Fruit fly (Drosophila melanogaster) whole organism, embryonic: ENCODE results near the gene CG33514.

ENCODE experiments used
- CG14965 ChIP-seq: fragments of 200-800 bp; sonication (Bioruptor generic); optimal IDR thresholded peaks from 2 replicates; lab custom pipeline; 2016; ENCODE audit warnings: missing biosample characterization, missing genetic modification characterization, borderline replicate concordance
- CG15073 ChIP-seq: fragments of 200-800 bp; sonication (Bioruptor generic); optimal IDR thresholded peaks from 2 replicates; lab custom pipeline; 2016; ENCODE audit warnings: missing biosample characterization, missing genetic modification characterization
- CG15601 ChIP-seq: fragments of 200-800 bp; sonication (Bioruptor generic); optimal IDR thresholded peaks from 3 replicates; lab custom pipeline; 2019; ENCODE audit warnings: missing biosample characterization, mild to moderate bottlenecking, missing genetic modification characterization, moderate library complexity
- CG1603 ChIP-seq: fragments of 200-800 bp; sonication (Bioruptor generic); optimal IDR thresholded peaks from 2 replicates; lab custom pipeline; 2019; ENCODE audit warnings: missing biosample characterization, mild to moderate bottlenecking, missing genetic modification characterization, moderate library complexity
- CG17612 ChIP-seq: fragments of 200-800 bp; sonication (Bioruptor generic); IDR thresholded peaks from 2 replicates; pipeline ENCODE4 v1.3.6; 2022; ENCODE audit warnings: missing biosample characterization, missing genetic modification characterization
- CG17912 ChIP-seq: fragments of 200-800 bp; sonication (Bioruptor generic); optimal IDR thresholded peaks from 2 replicates; lab custom pipeline; 2018; ENCODE audit warnings: missing biosample characterization, mild to moderate bottlenecking, missing genetic modification characterization
- CG18619 ChIP-seq: fragments of 200-800 bp; sonication (Bioruptor generic); optimal IDR thresholded peaks from 3 replicates; lab custom pipeline; 2017; ENCODE audit warnings: missing biosample characterization, mild to moderate bottlenecking, missing genetic modification characterization
- CG2116 ChIP-seq: fragments of 200-800 bp; sonication (Bioruptor generic); optimal IDR thresholded peaks from 3 replicates; lab custom pipeline; 2018; ENCODE audit warnings: missing biosample characterization, mild to moderate bottlenecking, missing genetic modification characterization
- CG3163 ChIP-seq: fragments of 200-800 bp; sonication (Bioruptor generic); optimal IDR thresholded peaks from 3 replicates; lab custom pipeline; 2016; ENCODE audit warnings: missing biosample characterization, missing genetic modification characterization
- CG33213 ChIP-seq: fragments of 200-800 bp; sonication (Bioruptor generic); optimal IDR thresholded peaks from 3 replicates; lab custom pipeline; 2016; ENCODE audit warnings: missing biosample characterization, missing genetic modification characterization
- CG3995 ChIP-seq: fragments of 200-800 bp; sonication (Bioruptor generic); optimal IDR thresholded peaks from 3 replicates; lab custom pipeline; 2016; ENCODE audit warnings: missing biosample characterization, missing genetic modification characterization
- CG4707 ChIP-seq: fragments of 200-800 bp; sonication (Bioruptor generic); optimal IDR thresholded peaks from 2 replicates; lab custom pipeline; 2018; ENCODE audit warnings: missing biosample characterization, mild to moderate bottlenecking, missing genetic modification characterization, moderate library complexity
- CG6654 ChIP-seq: fragments of 200-800 bp; sonication (Bioruptor generic); optimal IDR thresholded peaks from 2 replicates; lab custom pipeline; 2017; ENCODE audit warnings: missing biosample characterization, mild to moderate bottlenecking, missing genetic modification characterization
- CG6689 ChIP-seq: fragments of 200-800 bp; sonication (Bioruptor generic); IDR thresholded peaks from 2 replicates; pipeline ENCODE4 v1.3.6; 2022; ENCODE audit warnings: missing biosample characterization, missing genetic modification characterization
- CG7839 ChIP-seq: fragments of 200-800 bp; sonication (Bioruptor generic); optimal IDR thresholded peaks from 3 replicates; lab custom pipeline; 2018; ENCODE audit warnings: missing biosample characterization, mild to moderate bottlenecking, missing genetic modification characterization, moderate library complexity
- Camta ChIP-seq: fragments of 200-800 bp; sonication (Bioruptor generic); optimal IDR thresholded peaks from 2 replicates; lab custom pipeline; 2016; ENCODE audit warnings: missing biosample characterization, missing genetic modification characterization
- Dbx ChIP-seq: fragments of 200-800 bp; sonication (Bioruptor generic); IDR thresholded peaks from 3 replicates; pipeline ENCODE4 v1.3.6; 2022; ENCODE audit warnings: missing biosample characterization, missing genetic modification characterization
- Deaf1 ChIP-seq: fragments of 200-800 bp; optimal IDR thresholded peaks from 3 replicates; lab custom pipeline; 2019; ENCODE audit warnings: missing biosample characterization, mild to moderate bottlenecking, missing genetic modification characterization, moderate library complexity
- Gsc ChIP-seq: fragments of 200-800 bp; sonication (Bioruptor generic); IDR thresholded peaks from 2 replicates; pipeline ENCODE4 v1.3.6; 2022; ENCODE audit warnings: missing biosample characterization, missing genetic modification characterization
- Gug ChIP-seq: fragments of 200-800 bp; sonication (Bioruptor generic); IDR thresholded peaks from 4 replicates; pipeline ENCODE4 v1.3.6; 2022; ENCODE audit warnings: missing biosample characterization, missing genetic modification characterization
- HmgZ ChIP-seq: fragments of 200-800 bp; sonication (Bioruptor generic); optimal IDR thresholded peaks from 2 replicates; lab custom pipeline; 2018; ENCODE audit warnings: missing biosample characterization, mild to moderate bottlenecking, missing genetic modification characterization
- Hr78 ChIP-seq, 2 experiments: fragments of 200-800 bp in 1 of 2; fragments of >200 bp in 1 of 2; sonication (Bioruptor generic) in 1 of 2; optimal IDR thresholded peaks; 2 replicates each; lab custom pipeline; 2017 to 2019; ENCODE audit warnings: missing biosample characterization in 2 of 2, missing genetic modification characterization in 2 of 2, mild to moderate bottlenecking in 1 of 2, moderate library complexity in 1 of 2
- Lim3 ChIP-seq: fragments of 200-800 bp; sonication (Bioruptor generic); IDR thresholded peaks from 2 replicates; pipeline ENCODE4 v1.3.6; 2022; ENCODE audit warnings: missing biosample characterization, missing genetic modification characterization
- Oli ChIP-seq: fragments of 200-800 bp; sonication (Bioruptor generic); optimal IDR thresholded peaks from 2 replicates; lab custom pipeline; 2018; ENCODE audit warnings: missing biosample characterization, mild to moderate bottlenecking, missing genetic modification characterization, moderate library complexity
- ash1 ChIP-seq: fragments of 200-800 bp; sonication (Bioruptor generic); optimal IDR thresholded peaks from 2 replicates; lab custom pipeline; 2018; ENCODE audit warnings: missing biosample characterization, mild to moderate bottlenecking, missing genetic modification characterization
- cato ChIP-seq: fragments of 200-800 bp; sonication (Bioruptor generic); optimal IDR thresholded peaks from 2 replicates; lab custom pipeline; 2016; ENCODE audit warnings: missing biosample characterization, missing genetic modification characterization, borderline replicate concordance
- chm ChIP-seq: fragments of 200-800 bp; sonication (Bioruptor generic); IDR thresholded peaks from 2 replicates; pipeline ENCODE4 v1.3.6; 2022; ENCODE audit warnings: missing biosample characterization, missing genetic modification characterization
- crol ChIP-seq: fragments of 200-800 bp; sonication (Bioruptor generic); IDR thresholded peaks from 2 replicates; pipeline ENCODE4 v1.3.6; 2022; ENCODE audit warnings: missing biosample characterization, missing genetic modification characterization
- crp ChIP-seq, 2 experiments: fragments of 200-800 bp; sonication (Bioruptor generic); optimal IDR thresholded peaks; 2 replicates in 1 of 2; 3 replicates in 1 of 2; lab custom pipeline; 2017; ENCODE audit warnings: missing biosample characterization in 2 of 2, missing genetic modification characterization in 2 of 2, mild to moderate bottlenecking in 1 of 2, moderate library complexity in 1 of 2
- cwo ChIP-seq: fragments of 200-800 bp; sonication (Bioruptor generic); optimal IDR thresholded peaks from 3 replicates; lab custom pipeline; 2017; ENCODE audit warnings: missing biosample characterization, missing genetic modification characterization, mild to moderate bottlenecking, moderate library complexity, missing genetic modification reagents
- danr ChIP-seq: fragments of 200-800 bp; sonication (Bioruptor generic); IDR thresholded peaks from 2 replicates; pipeline ENCODE4 v1.3.6; 2022; ENCODE audit warnings: missing biosample characterization, missing genetic modification characterization
- dmrt11E ChIP-seq: fragments of 200-800 bp; sonication (Bioruptor generic); optimal IDR thresholded peaks from 3 replicates; lab custom pipeline; 2018; ENCODE audit warnings: missing biosample characterization, mild to moderate bottlenecking, missing genetic modification characterization, moderate library complexity
- dmrt99B ChIP-seq: fragments of 200-800 bp; sonication (Bioruptor generic); optimal IDR thresholded peaks from 2 replicates; lab custom pipeline; 2018; ENCODE audit warnings: missing biosample characterization, mild to moderate bottlenecking, missing genetic modification characterization, moderate library complexity
- dpn ChIP-seq, 2 experiments: fragments of 200-800 bp; sonication (Bioruptor generic); optimal IDR thresholded peaks; 3 replicates each; lab custom pipeline; 2016; ENCODE audit warnings: missing biosample characterization in 2 of 2, missing genetic modification characterization in 2 of 2
- dysf ChIP-seq: fragments of 200-800 bp; sonication (Bioruptor generic); IDR thresholded peaks from 3 replicates; pipeline ENCODE4 v1.3.6; 2022; ENCODE audit warnings: missing biosample characterization, missing genetic modification characterization
- gro ChIP-seq: fragments of 200-800 bp; sonication (Bioruptor generic); optimal IDR thresholded peaks from 2 replicates; lab custom pipeline; 2016; ENCODE audit warnings: missing biosample characterization, missing genetic modification characterization
- gsb-n ChIP-seq: fragments of 200-800 bp; sonication (Bioruptor generic); optimal IDR thresholded peaks from 3 replicates; lab custom pipeline; 2018; ENCODE audit warnings: missing biosample characterization, mild to moderate bottlenecking, missing genetic modification characterization
- lilli ChIP-seq: fragments of 200-800 bp; sonication (Bioruptor generic); optimal IDR thresholded peaks from 3 replicates; lab custom pipeline; 2016; ENCODE audit warnings: missing biosample characterization, missing genetic modification characterization
- lola ChIP-seq, 3 experiments: fragments of >200 bp in 2 of 3; fragments of 200-800 bp in 1 of 3; sonication (Bioruptor generic) in 1 of 3; optimal IDR thresholded peaks; 2 replicates each; lab custom pipeline; 2017 to 2019; ENCODE audit warnings: missing biosample characterization in 3 of 3, missing genetic modification characterization in 3 of 3, mild to moderate bottlenecking in 1 of 3, moderate library complexity in 1 of 3
- nmo ChIP-seq: fragments of 200-800 bp; sonication (Bioruptor generic); optimal IDR thresholded peaks from 2 replicates; lab custom pipeline; 2018; ENCODE audit warnings: missing biosample characterization, mild to moderate bottlenecking, missing genetic modification characterization, moderate library complexity
- onecut ChIP-seq: fragments of 200-800 bp; sonication (Bioruptor generic); IDR thresholded peaks from 2 replicates; pipeline ENCODE4 v1.3.6; 2022; ENCODE audit warnings: missing biosample characterization, missing genetic modification characterization
- p53 ChIP-seq: fragments of 200-800 bp; sonication (Bioruptor generic); optimal IDR thresholded peaks from 2 replicates; lab custom pipeline; 2016; ENCODE audit warnings: missing biosample characterization, missing genetic modification characterization
- pb ChIP-seq: fragments of 200-800 bp; sonication (Bioruptor generic); optimal IDR thresholded peaks from 3 replicates; lab custom pipeline; 2016; ENCODE audit warnings: missing biosample characterization, missing genetic modification characterization
- scrt ChIP-seq: fragments of 200-800 bp; sonication (Bioruptor generic); optimal IDR thresholded peaks from 2 replicates; lab custom pipeline; 2018; ENCODE audit warnings: missing biosample characterization, mild to moderate bottlenecking, missing genetic modification characterization, moderate library complexity
- seq ChIP-seq: fragments of 200-800 bp; sonication (Bioruptor generic); IDR thresholded peaks from 2 replicates; pipeline ENCODE4 v1.3.6; 2022; ENCODE audit warnings: missing biosample characterization, missing genetic modification characterization
- sr ChIP-seq: fragments of 200-800 bp; sonication (Bioruptor generic); IDR thresholded peaks from 3 replicates; pipeline ENCODE4 v1.3.6; 2022; ENCODE audit warnings: missing biosample characterization, missing genetic modification characterization
- tap ChIP-seq: fragments of 200-800 bp; optimal IDR thresholded peaks from 3 replicates; lab custom pipeline; 2019; ENCODE audit warnings: missing biosample characterization, mild to moderate bottlenecking, missing genetic modification characterization, moderate library complexity
- wek ChIP-seq: fragments of 200-800 bp; sonication (Bioruptor generic); optimal IDR thresholded peaks from 3 replicates; lab custom pipeline; 2018; ENCODE audit warnings: missing biosample characterization, mild to moderate bottlenecking, missing genetic modification characterization, moderate library complexity
- zfh2 ChIP-seq: fragments of 200-800 bp; sonication (Bioruptor generic); optimal IDR thresholded peaks from 2 replicates; lab custom pipeline; 2016; ENCODE audit warnings: missing biosample characterization, missing genetic modification characterization

The CG33514 gene

DNA sequence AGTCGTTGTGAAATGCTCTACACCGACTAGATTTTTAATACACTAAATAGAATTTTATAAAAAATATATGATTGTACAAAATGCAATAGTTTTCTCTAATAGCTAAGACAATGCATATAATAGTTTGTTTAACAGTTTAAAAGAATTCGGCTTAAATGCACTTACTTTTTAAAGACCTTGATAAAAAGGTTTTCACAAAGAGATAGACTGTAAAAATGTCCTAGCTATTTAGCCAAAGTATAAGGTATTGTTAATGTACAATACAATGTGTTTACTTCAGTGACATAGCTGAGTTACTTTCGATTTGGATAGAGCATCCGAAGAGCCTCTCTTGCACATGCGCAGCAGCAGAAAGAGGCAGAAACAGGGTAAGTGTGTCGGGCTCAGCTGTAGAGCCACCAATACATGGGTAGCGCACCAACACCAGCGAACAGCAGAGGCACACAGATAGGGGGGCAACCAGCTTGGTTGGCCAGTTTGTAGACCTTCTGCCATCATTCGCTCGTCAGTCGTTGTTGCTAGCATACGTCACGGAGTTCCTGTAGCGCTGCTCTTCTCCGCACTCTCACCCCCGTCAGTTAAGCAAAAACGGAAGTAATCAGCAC lies 41.5 kb downstream of the CG33514 start, which contains the start of gene TP53INP (continued):
- TF ChIP-seq CG7839 (tag; lab: Kevin White, UChicago) (peak; percentile 93), p53 (no peak), scrt (GFP tag; lab: Kevin White, UChicago) (peak; percentile 84), dysf (GFP tag; lab: Robert Waterston, UW) (peak; percentile 86), Lim3 (GFP tag; lab: Robert Waterston, UW) (0 out of 2 replicates have a peak, but pooled peaks have one; percentile 40), CG15073 (GFP tag; lab: Kevin White, UChicago) (peak; percentile 53), cwo (peak; percentile 84), CG6689 (peak; percentile 69), Camta (GFP tag; lab: Kevin White, UChicago) (peak; percentile 60), CG17912 (no peak), CG4707 (GFP tag; lab: Kevin White, UChicago) (peak; percentile 63), dmrt99B (tag; lab: Kevin White, UChicago) (peak; percentile 93), CG1603 (peak; percentile 71), zfh2 (GFP tag; lab: Kevin White, UChicago) (peak; percentile 63), pb (peak; percentile 55), CG17612 (GFP tag; lab: Robert Waterston, UW) (no peak), chm (GFP tag; lab: Robert Waterston, UW) (peak; percentile 62), lola (GFP tag; optimal IDR thresholded peaks at IDR 0.05; lab: Kevin White, UChicago) (peak in 1 of 3 experiments; percentile 93), CG14965 (GFP tag; lab: Kevin White, UChicago) (peak; percentile 49), onecut (peak; percentile 66), Gsc (GFP tag; lab: Robert Waterston, UW) (no peak), sr (no peak), gro (GFP tag; lab: Kevin White, UChicago) (peak; percentile 84), Oli (tag; lab: Kevin White, UChicago) (peak; percentile 95), dpn (GFP tag; optimal IDR thresholded peaks at IDR 0.05; lab: Kevin White, UChicago) (peak; percentile 72 to 86), CG15601 (tag; lab: Kevin White, UChicago) (peak; percentile 84), CG2116 (peak; percentile 60), CG3995 (GFP tag; lab: Kevin White, UChicago) (no peak), tap (tag; lab: Kevin White, UChicago) (peak; percentile 68), seq (GFP tag; lab: Robert Waterston, UW) (peak; percentile 74; the same call in 1 of the 2 replicates), crol (GFP tag; lab: Robert Waterston, UW) (0 out of 2 replicates have a peak, but pooled peaks have one; percentile 31), cato (GFP tag; lab: Kevin White, UChicago) (peak; percentile 65), Hr78 (GFP tag; optimal IDR thresholded peaks at IDR 0.05; lab: Kevin White, UChicago) (peak in 1 of 2 experiments; percentile 68), ash1 (peak; percentile 7), lilli (GFP tag; lab: Kevin White, UChicago) (peak; percentile 82), Gug (GFP tag; lab: Robert Waterston, UW) (no peak; the same call in 2 of the 4 replicates), dmrt11E (tag; lab: Kevin White, UChicago) (peak; percentile 91), wek (GFP tag; lab: Kevin White, UChicago) (peak; percentile 58), CG3163 (peak; percentile 66), HmgZ (peak; percentile 64), CG6654 (GFP tag; lab: Kevin White, UChicago) (peak; percentile 62), CG33213 (GFP tag; lab: Kevin White, UChicago) (peak; percentile 29), nmo (GFP tag; lab: Kevin White, UChicago) (peak; percentile 95), CG18619 (GFP tag; lab: Kevin White, UChicago) (peak; percentile 88), gsb-n (tag; lab: Kevin White, UChicago) (peak; percentile 81), Deaf1 (tag; lab: Kevin White, UChicago) (peak; percentile 75), Dbx (GFP tag; lab: Robert Waterston, UW) (peak; percentile 56; the same call in 1 of the 3 replicates), danr (GFP tag; lab: Robert Waterston, UW) (peak; percentile 57; the same call in 1 of the 2 replicates), crp (GFP tag; optimal IDR thresholded peaks at IDR 0.05; lab: Kevin White, UChicago) (peak in 1 of 2 experiments; percentile 74)
